Fruit fly (Drosophila melanogaster): Measurements from ENCODE around the gene CG43610.

- TF ChIP-seq CG11902 (GFP tag; optimal IDR thresholded peaks at IDR 0.05) (no peak), spab (GFP tag; optimal IDR thresholded peaks at IDR 0.05) (no peak), Blimp-1 (GFP tag; optimal IDR thresholded peaks at IDR 0.05) (no peak), achi (GFP tag; optimal IDR thresholded peaks at IDR 0.05) (no peak), Eip93F (GFP tag; optimal IDR thresholded peaks at IDR 0.05) (no peak), CG6854 (GFP tag; optimal IDR thresholded peaks at IDR 0.05) (no peak), CG4318 (GFP tag; optimal IDR thresholded peaks at IDR 0.05) (no peak), CG3919 (GFP tag; optimal IDR thresholded peaks at IDR 0.05) (no peak), salr (GFP tag; optimal IDR thresholded peaks at IDR 0.05) (no peak), Met (GFP tag; optimal IDR thresholded peaks at IDR 0.05) (no peak), CG6276 (GFP tag; optimal IDR thresholded peaks at IDR 0.05) (no peak)
Observed at dm6 chr2L:6798762-6799246, at the start of gene CG43610, which contains the start of gene nrv2.
